Fruit fly (Drosophila melanogaster) whole organism, embryonic: ENCODE results near the gene Tob.

Experiments
- CG10431 ChIP-seq: fragments of 200-800 bp; sonication (Bioruptor generic); optimal IDR thresholded peaks from 3 replicates; lab custom pipeline; 2018; ENCODE audit warnings: missing biosample characterization, mild to moderate bottlenecking, missing genetic modification characterization
- CG10565 ChIP-seq: fragments of 200-800 bp; sonication (Bioruptor generic); optimal IDR thresholded peaks from 3 replicates; lab custom pipeline; 2016; ENCODE audit warnings: missing biosample characterization, mild to moderate bottlenecking, missing genetic modification characterization
- CG11398 ChIP-seq: fragments of 200-800 bp; sonication (Bioruptor generic); optimal IDR thresholded peaks from 2 replicates; lab custom pipeline; 2016; ENCODE audit warnings: missing biosample characterization, missing genetic modification characterization
- CG11723 ChIP-seq: fragments of 200-800 bp; sonication (Bioruptor generic); optimal IDR thresholded peaks from 2 replicates; lab custom pipeline; 2017; ENCODE audit warnings: missing biosample characterization, mild to moderate bottlenecking, missing genetic modification characterization
- CG13287 ChIP-seq: fragments of 200-800 bp; sonication (Bioruptor generic); IDR thresholded peaks from 2 replicates; pipeline ENCODE4 v1.3.6; 2022; ENCODE audit warnings: missing biosample characterization, missing genetic modification characterization; ENCODE audit not compliant: partially characterized antibody
- CG15073 ChIP-seq: fragments of 200-800 bp; sonication (Bioruptor generic); optimal IDR thresholded peaks from 2 replicates; lab custom pipeline; 2016; ENCODE audit warnings: missing biosample characterization, missing genetic modification characterization
- CG15601 ChIP-seq: fragments of 200-800 bp; sonication (Bioruptor generic); optimal IDR thresholded peaks from 3 replicates; lab custom pipeline; 2019; ENCODE audit warnings: missing biosample characterization, mild to moderate bottlenecking, missing genetic modification characterization, moderate library complexity
- CG16813 ChIP-seq: fragments of 200-800 bp; sonication (Bioruptor generic); IDR thresholded peaks from 3 replicates; pipeline ENCODE4 v1.3.6; 2022; ENCODE audit warnings: missing biosample characterization, missing genetic modification characterization; ENCODE audit not compliant: partially characterized antibody
- CG17186 ChIP-seq: fragments of 200-800 bp; sonication (Bioruptor generic); optimal IDR thresholded peaks from 3 replicates; lab custom pipeline; 2017; ENCODE audit warnings: missing biosample characterization, missing genetic modification reagents, missing genetic modification characterization
- CG17568 ChIP-seq: fragments of 200-800 bp; sonication (Bioruptor generic); optimal IDR thresholded peaks from 2 replicates; lab custom pipeline; 2018; ENCODE audit warnings: missing biosample characterization, mild to moderate bottlenecking, missing genetic modification characterization, moderate library complexity
- CG17612 ChIP-seq: fragments of 200-800 bp; sonication (Bioruptor generic); IDR thresholded peaks from 2 replicates; pipeline ENCODE4 v1.3.6; 2022; ENCODE audit warnings: missing biosample characterization, missing genetic modification characterization
- CG18764 ChIP-seq: fragments of 200-800 bp; sonication (Bioruptor generic); optimal IDR thresholded peaks from 3 replicates; lab custom pipeline; 2016; ENCODE audit warnings: missing biosample characterization, missing genetic modification characterization
- CG2116 ChIP-seq: fragments of 200-800 bp; sonication (Bioruptor generic); optimal IDR thresholded peaks from 3 replicates; lab custom pipeline; 2018; ENCODE audit warnings: missing biosample characterization, mild to moderate bottlenecking, missing genetic modification characterization
- CG2889 ChIP-seq: fragments of 200-800 bp; sonication (Bioruptor generic); IDR thresholded peaks from 3 replicates; pipeline ENCODE4 v1.3.6; 2022; ENCODE audit warnings: missing biosample characterization, missing genetic modification characterization
- CG30020 ChIP-seq: fragments of 200-800 bp; optimal IDR thresholded peaks from 2 replicates; lab custom pipeline; 2019; ENCODE audit warnings: missing biosample characterization, mild to moderate bottlenecking, missing genetic modification characterization, moderate library complexity
- CG5180 ChIP-seq: fragments of 200-800 bp; sonication (Bioruptor generic); optimal IDR thresholded peaks from 3 replicates; lab custom pipeline; 2017; ENCODE audit warnings: missing biosample characterization, missing genetic modification characterization, mild to moderate bottlenecking, moderate library complexity, missing genetic modification reagents
- CG6689 ChIP-seq: fragments of 200-800 bp; sonication (Bioruptor generic); IDR thresholded peaks from 2 replicates; pipeline ENCODE4 v1.3.6; 2022; ENCODE audit warnings: missing biosample characterization, missing genetic modification characterization
- CG6791 ChIP-seq: fragments of 200-800 bp; sonication (Bioruptor generic); IDR thresholded peaks from 3 replicates; pipeline ENCODE4 v1.3.6; 2022; ENCODE audit warnings: missing biosample characterization, missing genetic modification characterization; ENCODE audit not compliant: partially characterized antibody
- CG6854 ChIP-seq: fragments of 200-800 bp; sonication (Bioruptor generic); optimal IDR thresholded peaks from 3 replicates; lab custom pipeline; 2017; ENCODE audit warnings: missing biosample characterization, mild to moderate bottlenecking, missing genetic modification characterization
- CG7987 ChIP-seq: fragments of 200-800 bp; sonication (Bioruptor generic); optimal IDR thresholded peaks from 2 replicates; lab custom pipeline; 2018; ENCODE audit warnings: missing biosample characterization, mild to moderate bottlenecking, missing genetic modification characterization, moderate library complexity
- CG8281 ChIP-seq: fragments of 200-800 bp; sonication (Bioruptor generic); optimal IDR thresholded peaks from 2 replicates; lab custom pipeline; 2018; ENCODE audit warnings: missing biosample characterization, mild to moderate bottlenecking, missing genetic modification characterization, moderate library complexity
- CG8359 ChIP-seq: fragments of 200-800 bp; sonication (Bioruptor generic); optimal IDR thresholded peaks from 2 replicates; lab custom pipeline; 2017; ENCODE audit warnings: missing biosample characterization, mild to moderate bottlenecking, missing genetic modification characterization, borderline replicate concordance
- Doc2 ChIP-seq: fragments of 200-800 bp; sonication (Bioruptor generic); IDR thresholded peaks from 2 replicates; pipeline ENCODE4 v1.3.6; 2022; ENCODE audit warnings: missing biosample characterization, missing genetic modification characterization
- Ets97D ChIP-seq: fragments of 200-800 bp; sonication (Bioruptor generic); optimal IDR thresholded peaks from 3 replicates; lab custom pipeline; 2016; ENCODE audit warnings: missing biosample characterization, missing genetic modification characterization
- Hand ChIP-seq: fragments of 200-800 bp; sonication (Bioruptor generic); optimal IDR thresholded peaks from 2 replicates; lab custom pipeline; 2017; ENCODE audit warnings: mild to moderate bottlenecking, missing biosample characterization, missing genetic modification reagents, missing genetic modification characterization
- Pdp1 ChIP-seq, 2 experiments: fragments of 200-800 bp; sonication (Bioruptor generic); optimal IDR thresholded peaks; 3 replicates each; lab custom pipeline; 2016; ENCODE audit warnings: missing biosample characterization in 2 of 2, missing genetic modification characterization in 2 of 2, mild to moderate bottlenecking in 1 of 2, moderate library complexity in 1 of 2
- Ptx1 ChIP-seq: fragments of 200-800 bp; sonication (Bioruptor generic); IDR thresholded peaks from 2 replicates; pipeline ENCODE4 v1.3.6; 2022; ENCODE audit warnings: missing biosample characterization, missing genetic modification characterization
- Side ChIP-seq: fragments of 200-800 bp; sonication (Bioruptor generic); optimal IDR thresholded peaks from 2 replicates; lab custom pipeline; 2016; ENCODE audit warnings: missing biosample characterization, missing genetic modification characterization
- TFAM ChIP-seq: fragments of 200-800 bp; sonication (Bioruptor generic); optimal IDR thresholded peaks from 2 replicates; lab custom pipeline; 2017; ENCODE audit warnings: missing biosample characterization, missing genetic modification characterization, inconsistent platforms
- az2 ChIP-seq: fragments of 200-800 bp; sonication (Bioruptor generic); optimal IDR thresholded peaks from 3 replicates; lab custom pipeline; 2016; ENCODE audit warnings: missing biosample characterization, missing genetic modification characterization
- bowl ChIP-seq: fragments of 200-800 bp; sonication (Bioruptor generic); IDR thresholded peaks from 2 replicates; pipeline ENCODE4 v1.3.6; 2022; ENCODE audit warnings: missing biosample characterization, missing genetic modification characterization
- chm ChIP-seq: fragments of 200-800 bp; sonication (Bioruptor generic); IDR thresholded peaks from 2 replicates; pipeline ENCODE4 v1.3.6; 2022; ENCODE audit warnings: missing biosample characterization, missing genetic modification characterization
- corto ChIP-seq: fragments of 200-800 bp; sonication (Bioruptor generic); optimal IDR thresholded peaks from 2 replicates; lab custom pipeline; 2016; ENCODE audit warnings: missing biosample characterization, mild to moderate bottlenecking, missing genetic modification characterization, moderate library complexity
- crol ChIP-seq: fragments of 200-800 bp; sonication (Bioruptor generic); IDR thresholded peaks from 2 replicates; pipeline ENCODE4 v1.3.6; 2022; ENCODE audit warnings: missing biosample characterization, missing genetic modification characterization
- crp ChIP-seq, 2 experiments: fragments of 200-800 bp; sonication (Bioruptor generic); optimal IDR thresholded peaks; 2 replicates in 1 of 2; 3 replicates in 1 of 2; lab custom pipeline; 2017; ENCODE audit warnings: missing biosample characterization in 2 of 2, missing genetic modification characterization in 2 of 2, mild to moderate bottlenecking in 1 of 2, moderate library complexity in 1 of 2
- dmrt99B ChIP-seq: fragments of 200-800 bp; sonication (Bioruptor generic); optimal IDR thresholded peaks from 2 replicates; lab custom pipeline; 2018; ENCODE audit warnings: missing biosample characterization, mild to moderate bottlenecking, missing genetic modification characterization, moderate library complexity
- eyg ChIP-seq: fragments of 200-800 bp; sonication (Bioruptor generic); optimal IDR thresholded peaks from 3 replicates; lab custom pipeline; 2016; ENCODE audit warnings: missing biosample characterization, missing genetic modification characterization
- fd102C ChIP-seq: fragments of 200-800 bp; sonication (Bioruptor generic); optimal IDR thresholded peaks from 2 replicates; lab custom pipeline; 2018; ENCODE audit warnings: missing biosample characterization, mild to moderate bottlenecking, missing genetic modification characterization, moderate library complexity
- fd96Cb ChIP-seq: fragments of 200-800 bp; sonication (Bioruptor generic); optimal IDR thresholded peaks from 2 replicates; lab custom pipeline; 2018; ENCODE audit warnings: missing biosample characterization, mild to moderate bottlenecking, missing genetic modification characterization, moderate library complexity
- ftz-f1 ChIP-seq: fragments of 200-800 bp; sonication (Bioruptor generic); optimal IDR thresholded peaks from 2 replicates; lab custom pipeline; 2016; ENCODE audit warnings: missing biosample characterization, missing genetic modification characterization
- gcm2 ChIP-seq: fragments of 200-800 bp; sonication (Bioruptor generic); optimal IDR thresholded peaks from 2 replicates; lab custom pipeline; 2016; ENCODE audit warnings: missing biosample characterization, missing genetic modification characterization
- gt ChIP-seq: fragments of 200-800 bp; sonication (Bioruptor generic); IDR thresholded peaks from 2 replicates; pipeline ENCODE4 v1.3.6; 2022; ENCODE audit warnings: missing biosample characterization, missing genetic modification characterization
- hth ChIP-seq: fragments of >200 bp; optimal IDR thresholded peaks from 2 replicates; lab custom pipeline; 2017; ENCODE audit warnings: inconsistent platforms
- jumu ChIP-seq: fragments of 200-800 bp; sonication (Bioruptor generic); optimal IDR thresholded peaks from 3 replicates; lab custom pipeline; 2016; ENCODE audit warnings: missing biosample characterization, missing genetic modification characterization
- kay ChIP-seq: fragments of 200-800 bp; sonication (Bioruptor generic); optimal IDR thresholded peaks from 2 replicates; lab custom pipeline; 2016; ENCODE audit warnings: missing biosample characterization, missing genetic modification characterization
- lab ChIP-seq: fragments of 200-800 bp; sonication (Bioruptor generic); optimal IDR thresholded peaks from 3 replicates; lab custom pipeline; 2017; ENCODE audit warnings: missing biosample characterization, missing genetic modification characterization, mild to moderate bottlenecking, moderate library complexity, missing genetic modification reagents
- lilli ChIP-seq: fragments of 200-800 bp; sonication (Bioruptor generic); optimal IDR thresholded peaks from 3 replicates; lab custom pipeline; 2016; ENCODE audit warnings: missing biosample characterization, missing genetic modification characterization
- nau ChIP-seq: fragments of 200-800 bp; sonication (Bioruptor generic); optimal IDR thresholded peaks from 3 replicates; lab custom pipeline; 2017; ENCODE audit warnings: missing biosample characterization, mild to moderate bottlenecking, missing genetic modification characterization, missing genetic modification reagents
- ssp ChIP-seq: fragments of 200-800 bp; sonication (Bioruptor generic); IDR thresholded peaks from 2 replicates; pipeline ENCODE4 v1.3.6; 2022; ENCODE audit warnings: missing biosample characterization, missing genetic modification characterization
- vnd ChIP-seq: fragments of 200-800 bp; sonication (Bioruptor generic); IDR thresholded peaks from 3 replicates; pipeline ENCODE4 v1.3.6; 2022; ENCODE audit warnings: missing biosample characterization, missing genetic modification characterization; ENCODE audit not compliant: partially characterized antibody
- z ChIP-seq: fragments of 200-800 bp; sonication (Bioruptor generic); IDR thresholded peaks from 3 replicates; pipeline ENCODE4 v1.3.6; 2022; ENCODE audit warnings: missing biosample characterization, missing genetic modification characterization

Tob gene

DNA sequence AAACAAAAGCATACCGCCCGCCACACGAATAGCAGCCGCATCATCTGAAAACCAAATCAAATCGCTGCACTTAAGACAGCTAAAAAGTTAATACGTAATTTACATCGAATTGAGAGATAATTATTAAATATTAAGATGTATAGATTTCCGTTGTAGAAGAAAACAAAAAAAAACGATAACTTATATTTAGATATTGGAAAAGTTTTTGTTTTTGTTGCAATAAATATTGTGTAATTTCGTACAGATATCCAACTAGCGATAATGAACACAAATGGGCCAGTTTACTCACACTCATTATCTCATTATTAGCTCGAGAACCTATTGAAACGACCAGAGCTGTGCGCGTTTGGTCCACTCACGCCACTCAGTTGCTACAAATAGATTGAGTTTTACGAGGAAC lies 49.3 kb upstream of the Tob start (continued):
- TF ChIP-seq fd102C (GFP tag; lab: Kevin White, UChicago) (no peak), CG2889 (GFP tag; lab: Robert Waterston, UW) (no peak), CG2116 (GFP tag; lab: Kevin White, UChicago) (peak; percentile 2), CG30020 (peak; percentile 19), gt (GFP tag; lab: Robert Waterston, UW) (no peak), CG5180 (peak; percentile 62), CG15601 (tag; lab: Kevin White, UChicago) (peak; percentile 71), Side (GFP tag; lab: Kevin White, UChicago) (no peak), CG6854 (GFP tag; lab: Kevin White, UChicago) (peak; percentile 21), Ptx1 (GFP tag; lab: Robert Waterston, UW) (peak; percentile 46), CG17186 (GFP tag; lab: Kevin White, UChicago) (peak; percentile 10), vnd (GFP tag; lab: Robert Waterston, UW) (no peak), CG11398 (no peak), CG8359 (GFP tag; lab: Kevin White, UChicago) (peak; percentile 49), corto (no peak), lilli (peak; percentile 14), CG17612 (GFP tag; lab: Robert Waterston, UW) (no peak), Doc2 (GFP tag; lab: Robert Waterston, UW) (no peak), CG10565 (GFP tag; lab: Kevin White, UChicago) (no peak), hth (lab: Kevin White, UChicago) (no peak), CG10431 (peak; percentile 41), chm (GFP tag; lab: Robert Waterston, UW) (no peak), CG11723 (GFP tag; lab: Kevin White, UChicago) (peak; percentile 46), z (GFP tag; lab: Robert Waterston, UW) (no peak), TFAM (GFP tag; lab: Kevin White, UChicago) (no peak), CG17568 (GFP tag; lab: Kevin White, UChicago) (no peak), nau (peak; percentile 65), Pdp1 (GFP tag; optimal IDR thresholded peaks at IDR 0.05; lab: Kevin White, UChicago) (peak; percentile 36 to 46), crp (GFP tag; optimal IDR thresholded peaks at IDR 0.05; lab: Kevin White, UChicago) (peak in 1 of 2 experiments; percentile 10), fd96Cb (tag; lab: Kevin White, UChicago) (peak; percentile 73), az2 (peak; percentile 70), CG6689 (GFP tag; lab: Robert Waterston, UW) (peak; percentile 59), gcm2 (GFP tag; lab: Kevin White, UChicago) (no peak), CG6791 (GFP tag; lab: Robert Waterston, UW) (no peak), ssp (GFP tag; lab: Robert Waterston, UW) (peak; percentile 48), CG18764 (GFP tag; lab: Kevin White, UChicago) (no peak), CG16813 (GFP tag; lab: Robert Waterston, UW) (no peak), ftz-f1 (GFP tag; lab: Kevin White, UChicago) (no peak), Ets97D (GFP tag; lab: Kevin White, UChicago) (no peak), bowl (GFP tag; lab: Robert Waterston, UW) (no peak), dmrt99B (tag; lab: Kevin White, UChicago) (peak; percentile 84), lab (GFP tag; lab: Kevin White, UChicago) (peak; percentile 63), CG8281 (peak; percentile 39), CG13287 (no peak), eyg (GFP tag; lab: Kevin White, UChicago) (no peak), CG15073 (no peak), Hand (GFP tag; lab: Kevin White, UChicago) (no peak), crol (GFP tag; lab: Robert Waterston, UW) (no peak), kay (peak; percentile 25), jumu (GFP tag; lab: Kevin White, UChicago) (no peak), CG7987 (GFP tag; lab: Kevin White, UChicago) (no peak)
